Worm (Caenorhabditis elegans) whole organism, young adult: ENCODE data around the gene nhx-9.

Experiments
- F22D6.2 ChIP-seq: sonication (generic microtip); optimal IDR thresholded peaks from 2 replicates; lab custom pipeline; 2016; ENCODE audit warnings: mild to moderate bottlenecking, missing genetic modification characterization, missing compliant biosample characterization
- F39B2.1 ChIP-seq: fragments of 200-800 bp; sonication (Bioruptor generic); IDR thresholded peaks from 2 replicates; pipeline ENCODE4 v1.3.6; 2022; ENCODE audit warnings: missing genetic modification reagents, missing genetic modification characterization, missing compliant biosample characterization
- cebp-2 ChIP-seq: fragments of 200-800 bp; sonication (Bioruptor generic); IDR thresholded peaks from 2 replicates; pipeline ENCODE4 v1.3.6; 2022; ENCODE audit warnings: missing genetic modification characterization, missing compliant biosample characterization
- ceh-79 ChIP-seq: sonication (generic microtip); optimal IDR thresholded peaks from 2 replicates; lab custom pipeline; 2017; ENCODE audit warnings: mild to moderate bottlenecking, missing genetic modification characterization, missing compliant biosample characterization
- egl-44 ChIP-seq: fragments of 200-800 bp; sonication (Bioruptor generic); IDR thresholded peaks from 2 replicates; pipeline ENCODE4 v1.3.6; 2022; ENCODE audit warnings: missing genetic modification reagents, missing genetic modification characterization, missing compliant biosample characterization
- ekl-4 ChIP-seq: fragments of 200-800 bp; sonication (Bioruptor generic); IDR thresholded peaks from 2 replicates; pipeline ENCODE4 v1.3.6; 2022; ENCODE audit warnings: missing genetic modification reagents, missing genetic modification characterization, missing compliant biosample characterization
- nhr-90 ChIP-seq: sonication (generic microtip); optimal IDR thresholded peaks from 2 replicates; lab custom pipeline; 2016; ENCODE audit warnings: missing genotype, mild to moderate bottlenecking, missing genetic modification characterization, missing compliant biosample characterization
- pha-4 ChIP-seq: fragments of 150-350 bp; sonication (generic microtip); optimal IDR thresholded peaks from 2 replicates; lab custom pipeline; 2014; ENCODE audit warnings: missing biosample characterization, missing genetic modification reagents, missing genetic modification characterization
- snpc-4 ChIP-seq, 5 experiments: fragments of 150-350 bp in 1 of 5; sonication (generic microtip) in 4 of 5; optimal IDR thresholded peaks; 2 replicates each; lab custom pipeline; 2014 to 2018; ENCODE audit warnings: missing genetic modification characterization in 5 of 5, missing biosample characterization in 3 of 5, antibody characterized with exemption in 2 of 5, mild to moderate bottlenecking in 2 of 5, missing compliant biosample characterization in 2 of 5, missing genotype in 2 of 5, moderate library complexity in 2 of 5, missing genetic modification reagents in 1 of 5
- zfh-2 ChIP-seq: fragments of 200-800 bp; sonication (Bioruptor generic); conservative IDR thresholded peaks from 2 replicates; pipeline ENCODE4 v1.3.6; 2022; ENCODE audit warnings: missing genetic modification reagents, missing genetic modification characterization, missing compliant biosample characterization

DNA sequence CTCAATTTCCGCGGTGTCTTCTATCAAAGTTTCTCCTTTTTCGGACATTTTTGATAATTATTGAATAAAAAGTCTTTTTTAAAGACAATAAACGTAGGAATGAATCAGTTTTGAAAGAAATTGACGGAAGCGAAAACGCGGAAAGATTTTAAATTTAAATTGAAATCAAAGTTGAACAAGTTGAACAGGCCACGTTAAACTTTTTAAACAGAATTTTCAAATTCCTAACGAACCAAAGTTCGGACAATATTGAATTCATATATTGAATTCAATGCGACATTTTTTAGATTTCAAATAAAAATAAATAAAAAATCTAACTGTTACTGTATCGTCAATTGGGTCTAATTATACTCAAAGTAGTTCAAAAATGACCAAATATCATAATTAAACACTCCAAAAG, 19.0 kb downstream of the nhx-9 start, which contains the start of gene hdl-1:
- TF ChIP-seq ekl-4 (no peak), pha-4 (tag; lab: Kevin White, UChicago) (no peak), F39B2.1 (GFP tag; lab: Robert Waterston, UW) (no peak), egl-44 (GFP tag; lab: Robert Waterston, UW) (no peak), nhr-90 (tag; lab: Kevin White, UChicago) (no peak), ceh-79 (tag; lab: Kevin White, UChicago) (no peak), F22D6.2 (tag; lab: Kevin White, UChicago) (no peak), cebp-2 (GFP tag; lab: Robert Waterston, UW) (no peak), snpc-4 (GFP tag; optimal IDR thresholded peaks at IDR 0.05; lab: Kevin White, UChicago) (no peak), snpc-4 (tag; optimal IDR thresholded peaks at IDR 0.05; lab: Kevin White, UChicago) (no peak), zfh-2 (GFP tag; lab: Robert Waterston, UW) (no peak)
